Fruit fly (Drosophila melanogaster) whole organism, prepupa: Measurements from ENCODE around the gene CG44140.
"Not testable (repeated sequence)": the region's sequence is repeated elsewhere in the genome, so short reads cannot be mapped to it uniquely, and the experiment has no call there.

Experiments
- Blimp-1 ChIP-seq: fragments of 200-800 bp; sonication (Bioruptor generic); optimal IDR thresholded peaks from 3 replicates; lab custom pipeline; 2017; ENCODE audit warnings: missing biosample characterization, missing genetic modification characterization, mild to moderate bottlenecking, moderate library complexity, missing genetic modification reagents
- CG11762 ChIP-seq: fragments of 200-800 bp; sonication (Bioruptor generic); optimal IDR thresholded peaks from 3 replicates; lab custom pipeline; 2016; ENCODE audit warnings: missing biosample characterization, missing genetic modification characterization; ENCODE audit not compliant: insufficient read depth
- CG8632 ChIP-seq: fragments of 200-800 bp; sonication (Bioruptor generic); optimal IDR thresholded peaks from 3 replicates; lab custom pipeline; 2016; ENCODE audit warnings: missing biosample characterization, missing genetic modification characterization
- Lpt ChIP-seq: fragments of 200-800 bp; sonication (Bioruptor generic); optimal IDR thresholded peaks from 3 replicates; lab custom pipeline; 2016; ENCODE audit warnings: missing biosample characterization, missing genetic modification characterization
- Met ChIP-seq: fragments of 200-800 bp; sonication (Bioruptor generic); optimal IDR thresholded peaks from 3 replicates; lab custom pipeline; 2016; ENCODE audit warnings: missing biosample characterization, missing genetic modification characterization
- OdsH ChIP-seq: fragments of 200-800 bp; sonication (Bioruptor generic); optimal IDR thresholded peaks from 3 replicates; lab custom pipeline; 2016; ENCODE audit warnings: missing biosample characterization, missing genetic modification characterization
- fd59A ChIP-seq: fragments of 200-800 bp; sonication (Bioruptor generic); optimal IDR thresholded peaks from 2 replicates; lab custom pipeline; 2017; ENCODE audit warnings: missing biosample characterization, mild to moderate bottlenecking, missing genetic modification characterization, missing genetic modification reagents
- pdm3 ChIP-seq: fragments of 200-800 bp; sonication (Bioruptor generic); optimal IDR thresholded peaks from 3 replicates; lab custom pipeline; 2016; ENCODE audit warnings: missing biosample characterization, missing genetic modification characterization

dm6 chr2L:15660741-15661140 is 33.5 kb downstream of the CG44140 start, which contains the start of gene CG18477:
- not testable (repeated sequence) for TF ChIP-seq CG11762; CG8632; fd59A (GFP tag; lab: Kevin White, UChicago); Lpt (GFP tag; lab: Kevin White, UChicago); Met (GFP tag; lab: Kevin White, UChicago); OdsH; pdm3; Blimp-1 (GFP tag; lab: Kevin White, UChicago)
